Fruit fly (Drosophila melanogaster): ENCODE measurements around the gene rumpel.

Gene rumpel

DNA sequence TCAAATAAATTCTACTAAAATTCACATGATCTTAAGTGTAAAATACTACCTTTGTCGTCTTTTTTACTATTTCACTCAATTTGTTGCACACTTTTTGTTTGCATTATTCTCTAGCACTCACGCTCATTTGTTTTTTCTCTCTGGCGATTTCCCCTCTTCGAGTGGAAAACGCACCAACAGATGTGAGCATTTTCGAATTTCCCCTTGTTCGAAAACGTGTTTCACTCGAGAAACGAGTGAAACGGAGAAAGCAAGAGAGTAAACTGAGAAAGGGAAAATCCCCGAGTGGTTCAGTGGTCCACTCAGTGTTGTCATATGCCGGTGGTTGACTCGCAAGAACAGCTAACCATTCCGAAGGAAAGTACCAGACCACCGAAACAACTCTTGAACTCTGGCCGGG lies 26.6 kb downstream of the rumpel start:
- TF ChIP-seq Hr78 (GFP tag; optimal IDR thresholded peaks at IDR 0.05): no peak
- no peak for TF ChIP-seq GATAd (GFP tag; optimal IDR thresholded peaks at IDR 0.05)
- TF ChIP-seq dmrt93B (GFP tag; optimal IDR thresholded peaks at IDR 0.05): no peak
- TF ChIP-seq CrebA (GFP tag; optimal IDR thresholded peaks at IDR 0.05; ENCODE audit: borderline replicate concordance): no peak
- no peak for TF ChIP-seq OdsH (GFP tag; optimal IDR thresholded peaks at IDR 0.05)
- no peak for TF ChIP-seq lola (GFP tag; optimal IDR thresholded peaks at IDR 0.05)
- TF ChIP-seq Hr83 (GFP tag; optimal IDR thresholded peaks at IDR 0.05; ENCODE audit: poor library complexity, severe bottlenecking): no peak
- TF ChIP-seq Abd-B (GFP tag; optimal IDR thresholded peaks at IDR 0.05): no peak
- no peak for TF ChIP-seq ey (GFP tag; optimal IDR thresholded peaks at IDR 0.05)
- no peak for TF ChIP-seq Mio (GFP tag; optimal IDR thresholded peaks at IDR 0.05)
- TF ChIP-seq N (GFP tag; optimal IDR thresholded peaks at IDR 0.05): no peak
- TF ChIP-seq tai (GFP tag; optimal IDR thresholded peaks at IDR 0.05): no peak
- no peak for TF ChIP-seq CG9705 (GFP tag; optimal IDR thresholded peaks at IDR 0.05)

DNA sequence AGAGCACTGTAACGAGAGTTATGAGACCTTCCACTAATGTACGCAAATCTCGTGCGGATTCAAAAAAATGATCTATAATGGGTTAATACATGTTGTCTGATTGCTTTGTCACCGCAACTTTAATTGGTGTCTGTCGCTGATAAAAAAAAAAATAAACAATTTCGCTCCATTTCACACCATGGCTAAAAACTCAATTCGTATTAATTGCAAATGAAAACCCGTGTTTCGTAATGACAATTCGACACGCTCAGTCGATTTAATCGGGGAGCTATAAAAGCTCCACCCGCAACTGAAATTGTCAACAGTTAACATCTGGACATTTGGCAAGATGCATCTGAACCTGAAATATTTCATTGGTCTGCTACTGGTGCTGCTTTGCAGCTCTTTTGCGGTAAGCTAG lies 33.5 kb downstream of the rumpel start, which contains the start of gene CG11368:
Gene CG11368, plus strand, starts transcription at position 301 of the 400 bp plus-strand sequence.
- TF ChIP-seq sv (GFP tag; optimal IDR thresholded peaks at IDR 0.05): no peak
- TF ChIP-seq Abd-B (GFP tag; optimal IDR thresholded peaks at IDR 0.05): no peak
- TF ChIP-seq dl (GFP tag; optimal IDR thresholded peaks at IDR 0.05; ENCODE audit: insufficient read depth in 1 of 2, partially characterized antibody in 2 of 2): no peak
- TF ChIP-seq lola (GFP tag; optimal IDR thresholded peaks at IDR 0.05): no peak
- TF ChIP-seq HLH106 (tag; optimal IDR thresholded peaks at IDR 0.05): no peak
- TF ChIP-seq N (GFP tag; optimal IDR thresholded peaks at IDR 0.05): no peak
- no peak for TF ChIP-seq CrebA (GFP tag; optimal IDR thresholded peaks at IDR 0.05; ENCODE audit: borderline replicate concordance)
- TF ChIP-seq OdsH (GFP tag; optimal IDR thresholded peaks at IDR 0.05): no peak
- no peak for TF ChIP-seq Myc (optimal IDR thresholded peaks at IDR 0.05)
- no peak for TF ChIP-seq Dfd (GFP tag; optimal IDR thresholded peaks at IDR 0.05)
- TF ChIP-seq Vsx2 (GFP tag; optimal IDR thresholded peaks at IDR 0.05; ENCODE audit: partially characterized antibody): no peak
- TF ChIP-seq GATAd (GFP tag; optimal IDR thresholded peaks at IDR 0.05): no peak

dm6 chrX:7453236-7453635 lies 34.8 kb downstream of the rumpel start, which contains the start of gene CG43198:
Gene CG43198 (minus strand): TSS chrX:7453336.
- no peak for TF ChIP-seq ey (GFP tag; optimal IDR thresholded peaks at IDR 0.05)
- TF ChIP-seq CrebA (GFP tag; optimal IDR thresholded peaks at IDR 0.05; ENCODE audit: borderline replicate concordance): no peak
- no peak for TF ChIP-seq sage (GFP tag; optimal IDR thresholded peaks at IDR 0.05)
- no peak for TF ChIP-seq Dfd (GFP tag; optimal IDR thresholded peaks at IDR 0.05)
- TF ChIP-seq GATAd (GFP tag; optimal IDR thresholded peaks at IDR 0.05): no peak

- TF ChIP-seq tai (GFP tag; optimal IDR thresholded peaks at IDR 0.05): no peak
- TF ChIP-seq fru (GFP tag; optimal IDR thresholded peaks at IDR 0.05): no peak
- TF ChIP-seq Mio (GFP tag; optimal IDR thresholded peaks at IDR 0.05): no peak
- no peak for TF ChIP-seq rgr (GFP tag; optimal IDR thresholded peaks at IDR 0.05)
- no peak for TF ChIP-seq Hr83 (GFP tag; optimal IDR thresholded peaks at IDR 0.05; ENCODE audit: poor library complexity, severe bottlenecking)
- TF ChIP-seq N (GFP tag; optimal IDR thresholded peaks at IDR 0.05): no peak
- TF ChIP-seq woc (GFP tag; optimal IDR thresholded peaks at IDR 0.05): no peak
- TF ChIP-seq HLH106 (tag; optimal IDR thresholded peaks at IDR 0.05): no peak
- TF ChIP-seq usp (GFP tag; optimal IDR thresholded peaks at IDR 0.05): no peak
- TF ChIP-seq ey (GFP tag; optimal IDR thresholded peaks at IDR 0.05): no peak
- TF ChIP-seq dl (GFP tag; optimal IDR thresholded peaks at IDR 0.05; ENCODE audit: insufficient read depth in 1 of 2, partially characterized antibody in 2 of 2): no peak
- TF ChIP-seq Vsx2 (GFP tag; optimal IDR thresholded peaks at IDR 0.05; ENCODE audit: partially characterized antibody): no peak
- TF ChIP-seq Abd-B (GFP tag; optimal IDR thresholded peaks at IDR 0.05): no peak
- no peak for TF ChIP-seq Jra (GFP tag; optimal IDR thresholded peaks at IDR 0.05)
- no peak for TF ChIP-seq CG9705 (GFP tag; optimal IDR thresholded peaks at IDR 0.05)
- no peak for TF ChIP-seq Dif (GFP tag; optimal IDR thresholded peaks at IDR 0.05; ENCODE audit: partially characterized antibody)
- TF ChIP-seq Hr78 (GFP tag; optimal IDR thresholded peaks at IDR 0.05): no peak
Measured at dm6 chrX:7462089-7462488, 43.7 kb downstream of the rumpel start.

DNA sequence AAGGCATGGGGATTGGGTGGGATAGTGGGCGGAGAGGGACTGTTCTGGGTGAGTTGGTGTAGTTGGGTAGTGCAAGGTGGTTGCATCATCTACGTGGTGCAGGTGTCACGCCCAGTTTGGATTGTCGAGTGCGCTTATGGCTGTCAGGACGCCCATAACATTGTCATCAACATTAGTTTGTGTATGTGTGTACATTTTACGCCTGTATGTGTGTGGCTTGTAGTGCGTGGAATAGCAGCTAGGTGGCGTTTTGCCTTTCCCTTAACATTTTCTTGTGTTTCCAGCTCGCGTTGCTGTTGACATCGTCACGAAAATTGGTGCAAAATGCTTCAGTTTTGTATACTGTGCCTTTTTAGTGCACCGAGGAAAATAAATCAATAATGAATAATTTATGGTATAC lies 47.9 kb downstream of the rumpel start:
- no peak for TF ChIP-seq lola (GFP tag; optimal IDR thresholded peaks at IDR 0.05)
- TF ChIP-seq Hnf4 (GFP tag; optimal IDR thresholded peaks at IDR 0.05): no peak
- no peak for TF ChIP-seq Rel (GFP tag; optimal IDR thresholded peaks at IDR 0.05)
- no peak for TF ChIP-seq Rel (tag; optimal IDR thresholded peaks at IDR 0.05)
- no peak for TF ChIP-seq Abd-B (GFP tag; optimal IDR thresholded peaks at IDR 0.05)
- TF ChIP-seq brk (GFP tag; optimal IDR thresholded peaks at IDR 0.05): no peak
- TF ChIP-seq rgr (GFP tag; optimal IDR thresholded peaks at IDR 0.05): no peak
- no peak for TF ChIP-seq jim (GFP tag; optimal IDR thresholded peaks at IDR 0.05)

Measured in whole organism, wandering third instar larva.